Fruit fly (Drosophila melanogaster): ENCODE data around the gene HDAC11.

The HDAC11 gene

dm6 chr3R:24816993-24817854 is 38.8 kb downstream of the HDAC11 start, which contains the start of the genes CG5808 and Saf-B (continued):
- TF ChIP-seq Vsx1 (GFP tag; optimal IDR thresholded peaks at IDR 0.05) = no peak
- TF ChIP-seq Adf1 (GFP tag; IDR thresholded peaks at IDR 0.05) = no peak
- no peak for TF ChIP-seq sqz (GFP tag; optimal IDR thresholded peaks at IDR 0.05)
- TF ChIP-seq Hr39 (optimal IDR thresholded peaks at IDR 0.05) = no peak
- TF ChIP-seq MTF-1 (GFP tag; optimal IDR thresholded peaks at IDR 0.05; ENCODE audit: borderline replicate concordance) = no peak
- TF ChIP-seq CG2678 (tag; optimal IDR thresholded peaks at IDR 0.05) = no peak
- TF ChIP-seq Nf-YB (GFP tag; optimal IDR thresholded peaks at IDR 0.05) = no peak
- TF ChIP-seq cg (GFP tag; optimal IDR thresholded peaks at IDR 0.05) = no peak
- no peak for TF ChIP-seq D19A (tag; optimal IDR thresholded peaks at IDR 0.05)
- no peak for TF ChIP-seq stc (GFP tag; IDR thresholded peaks at IDR 0.05)
- peak; percentile 48; the same call in 1 of the 2 replicates for TF ChIP-seq CG4404 (GFP tag; IDR thresholded peaks at IDR 0.05)
- no peak for TF ChIP-seq lov (optimal IDR thresholded peaks at IDR 0.05)
- no peak for TF ChIP-seq lov (GFP tag; IDR thresholded peaks at IDR 0.05)
- no peak for TF ChIP-seq gce (GFP tag; IDR thresholded peaks at IDR 0.05)
- no peak for TF ChIP-seq Dip2 (GFP tag; IDR thresholded peaks at IDR 0.05)
- TF ChIP-seq sens-2 (GFP tag; IDR thresholded peaks at IDR 0.05) = no peak
- TF ChIP-seq ab (GFP tag; optimal IDR thresholded peaks at IDR 0.05) = no peak
- no peak for TF ChIP-seq Eip74EF (GFP tag; optimal IDR thresholded peaks at IDR 0.05)
- TF ChIP-seq ken (GFP tag; IDR thresholded peaks at IDR 0.05) = no peak
- no peak for TF ChIP-seq CG6254 (GFP tag; optimal IDR thresholded peaks at IDR 0.05)
- TF ChIP-seq Mes4 (GFP tag; optimal IDR thresholded peaks at IDR 0.05) = no peak
- TF ChIP-seq dm (GFP tag; optimal IDR thresholded peaks at IDR 0.05) = no peak
- no peak for TF ChIP-seq pb (GFP tag; optimal IDR thresholded peaks at IDR 0.05)
- 0 out of 4 replicates have a peak, but pooled peaks have one; percentile 77 for TF ChIP-seq chinmo (GFP tag; IDR thresholded peaks at IDR 0.05; ENCODE audit: partially characterized antibody)
- TF ChIP-seq Dll (GFP tag; IDR thresholded peaks at IDR 0.05; ENCODE audit: partially characterized antibody) = peak; percentile 84
- TF ChIP-seq CG5953 (GFP tag; IDR thresholded peaks at IDR 0.05) = no peak
- no peak for TF ChIP-seq fd102C (GFP tag; optimal IDR thresholded peaks at IDR 0.05)
- peak; percentile 92 for TF ChIP-seq CG14860 (GFP tag; IDR thresholded peaks at IDR 0.05; ENCODE audit: partially characterized antibody)
- no peak for TF ChIP-seq chm (GFP tag; IDR thresholded peaks at IDR 0.05)
- TF ChIP-seq Ptx1 (GFP tag; IDR thresholded peaks at IDR 0.05) = peak; percentile 81
- TF ChIP-seq ttk (GFP tag; IDR thresholded peaks at IDR 0.05) = no peak
- peak; percentile 83 for TF ChIP-seq row (GFP tag; IDR thresholded peaks at IDR 0.05)
- peak; percentile 60 for TF ChIP-seq CG2129 (GFP tag; IDR thresholded peaks at IDR 0.05; ENCODE audit: partially characterized antibody)
- peak; percentile 55 for TF ChIP-seq tin (GFP tag; optimal IDR thresholded peaks at IDR 0.05)
- peak; percentile 44 for TF ChIP-seq CG12155 (GFP tag; optimal IDR thresholded peaks at IDR 0.05)
- no peak for TF ChIP-seq CG7357 (GFP tag; IDR thresholded peaks at IDR 0.05)
- peak; percentile 31 for TF ChIP-seq zfh2 (GFP tag; optimal IDR thresholded peaks at IDR 0.05)
- TF ChIP-seq CG8388 (GFP tag; optimal IDR thresholded peaks at IDR 0.05) = no peak
- TF ChIP-seq CG6791 (GFP tag; IDR thresholded peaks at IDR 0.05; ENCODE audit: partially characterized antibody) = peak; percentile 89
- TF ChIP-seq so (GFP tag; IDR thresholded peaks at IDR 0.05) = no peak
- peak; percentile 49 for TF ChIP-seq nerfin-1 (tag; optimal IDR thresholded peaks at IDR 0.05)
- TF ChIP-seq eyg (GFP tag; optimal IDR thresholded peaks at IDR 0.05) = no peak
- TF ChIP-seq CG6813 (GFP tag; optimal IDR thresholded peaks at IDR 0.05) = no peak
- no peak for TF ChIP-seq bigmax (GFP tag; optimal IDR thresholded peaks at IDR 0.05)
- TF ChIP-seq CG4730 (GFP tag; IDR thresholded peaks at IDR 0.05) = no peak
- TF ChIP-seq CG13123 (GFP tag; optimal IDR thresholded peaks at IDR 0.05) = no peak
- TF ChIP-seq CG4854 (GFP tag; optimal IDR thresholded peaks at IDR 0.05) = no peak
- no peak for TF ChIP-seq chn (GFP tag; optimal IDR thresholded peaks at IDR 0.05)
- TF ChIP-seq al (GFP tag; IDR thresholded peaks at IDR 0.05) = 0 out of 2 replicates have a peak, but pooled peaks have one; percentile 34
- peak; percentile 83 for TF ChIP-seq tna (GFP tag; IDR thresholded peaks at IDR 0.05; ENCODE audit: partially characterized antibody)
